Fruit fly (Drosophila melanogaster): ENCODE measurements around the gene Cyt-c-p.

Cyt-c-p gene

DNA sequence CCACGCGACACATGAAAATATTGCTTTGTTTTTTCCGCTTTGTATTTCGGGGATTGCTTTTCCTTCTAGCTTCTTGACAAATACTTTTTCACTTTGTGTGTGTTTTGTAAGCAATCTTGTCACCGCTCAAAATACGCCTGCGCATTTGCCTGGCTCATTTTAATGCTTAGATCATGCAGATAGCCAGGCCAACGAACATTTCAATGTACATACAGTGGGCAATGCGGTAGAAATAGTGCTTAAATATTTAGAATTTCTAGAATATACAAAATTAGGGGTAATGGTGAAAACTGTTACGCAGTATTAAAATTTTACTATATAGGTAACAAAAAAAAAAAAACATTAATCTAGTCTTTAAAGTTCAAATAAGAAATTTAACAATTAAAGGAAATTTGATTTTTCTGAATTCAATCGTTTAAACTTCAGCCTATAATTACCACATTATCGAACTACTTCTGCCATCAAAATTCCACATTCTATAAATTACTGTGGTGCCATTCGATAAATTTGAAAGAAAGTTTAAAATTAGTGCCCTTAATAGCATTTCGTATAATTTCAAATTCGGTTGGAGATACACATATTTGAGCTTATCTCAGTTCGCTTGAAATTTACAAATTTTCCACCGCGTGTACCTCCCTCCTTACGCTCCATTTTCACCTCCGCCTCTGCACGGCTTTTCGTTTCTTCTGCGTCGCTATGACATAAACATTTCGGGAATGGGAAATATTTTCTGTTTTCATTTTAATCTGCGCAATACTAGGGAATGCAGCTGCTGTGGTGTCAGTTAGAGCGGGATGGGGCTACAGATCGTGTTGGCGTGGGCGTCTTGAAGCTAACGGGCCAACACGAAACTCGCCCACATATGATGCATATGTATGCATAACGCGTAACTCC lies 12.6 kb upstream of the Cyt-c-p start:
- TF ChIP-seq fd96Ca (GFP tag; IDR thresholded peaks at IDR 0.05) (no peak), gl (tag; optimal IDR thresholded peaks at IDR 0.05) (no peak), Ets98B (GFP tag; IDR thresholded peaks at IDR 0.05) (no peak), Snoo (tag; optimal IDR thresholded peaks at IDR 0.05) (no peak), CG8301 (tag; optimal IDR thresholded peaks at IDR 0.05) (no peak), CG32121 (GFP tag; IDR thresholded peaks at IDR 0.05) (no peak), CG12605 (GFP tag; IDR thresholded peaks at IDR 0.05) (no peak), EcR (GFP tag; optimal IDR thresholded peaks at IDR 0.05) (no peak), CG13204 (GFP tag; optimal IDR thresholded peaks at IDR 0.05) (no peak), rn (GFP tag; IDR thresholded peaks at IDR 0.05) (no peak)

DNA sequence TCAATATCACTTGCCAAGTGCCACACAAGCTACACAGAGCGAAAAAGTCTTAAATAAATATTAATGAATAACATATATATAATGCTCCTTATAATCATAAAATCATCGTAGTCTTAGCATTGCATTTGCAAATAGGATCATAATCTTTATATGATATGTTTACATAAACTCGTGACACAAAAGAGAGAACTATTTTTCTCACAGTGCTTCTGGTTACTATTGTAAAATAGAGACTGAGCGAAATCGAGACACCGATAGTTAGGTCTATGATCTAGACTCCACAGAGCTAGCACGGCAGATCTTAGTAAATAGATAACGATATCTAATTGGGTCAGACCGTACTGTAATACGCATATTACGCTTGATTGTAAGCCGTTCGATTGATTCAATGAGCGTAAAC lies 10.0 kb upstream of the Cyt-c-p start:
- TF ChIP-seq Pif1B (GFP tag; optimal IDR thresholded peaks at IDR 0.05) (peak; percentile 44), Pif1A (GFP tag; optimal IDR thresholded peaks at IDR 0.05) (peak; percentile 7), CG12605 (GFP tag; IDR thresholded peaks at IDR 0.05) (peak; percentile 88), CG34367 (tag; optimal IDR thresholded peaks at IDR 0.05) (no peak)

DNA sequence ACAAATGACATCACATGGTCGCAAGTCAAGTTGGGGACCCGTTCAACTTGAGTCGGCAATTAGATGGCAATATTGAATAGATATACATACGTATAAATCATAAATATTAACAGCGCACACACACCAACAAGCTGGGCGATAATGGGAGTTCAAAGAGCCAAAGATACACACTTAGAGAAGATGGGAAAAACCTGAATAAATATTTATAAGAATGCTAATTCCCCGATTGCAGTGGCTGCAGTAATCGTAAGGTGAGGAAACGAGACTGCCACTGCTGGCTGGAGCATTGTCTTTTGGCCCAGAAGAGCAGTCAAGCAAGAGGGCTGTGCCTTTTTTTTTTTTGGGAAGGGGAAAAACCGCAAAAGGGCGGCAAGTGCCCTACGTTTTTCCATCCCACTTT lies 9.5 kb upstream of the Cyt-c-p start:
- TF ChIP-seq CG32121 (GFP tag; IDR thresholded peaks at IDR 0.05) (no peak), D1 (tag; optimal IDR thresholded peaks at IDR 0.05) (no peak), fd96Ca (GFP tag; IDR thresholded peaks at IDR 0.05) (no peak), CG34367 (tag; optimal IDR thresholded peaks at IDR 0.05) (no peak), CG10348 (GFP tag; IDR thresholded peaks at IDR 0.05) (no peak), CG4496 (GFP tag; IDR thresholded peaks at IDR 0.05) (no peak), CG12605 (GFP tag; IDR thresholded peaks at IDR 0.05) (no peak), CG14655 (GFP tag; optimal IDR thresholded peaks at IDR 0.05) (no peak)

DNA sequence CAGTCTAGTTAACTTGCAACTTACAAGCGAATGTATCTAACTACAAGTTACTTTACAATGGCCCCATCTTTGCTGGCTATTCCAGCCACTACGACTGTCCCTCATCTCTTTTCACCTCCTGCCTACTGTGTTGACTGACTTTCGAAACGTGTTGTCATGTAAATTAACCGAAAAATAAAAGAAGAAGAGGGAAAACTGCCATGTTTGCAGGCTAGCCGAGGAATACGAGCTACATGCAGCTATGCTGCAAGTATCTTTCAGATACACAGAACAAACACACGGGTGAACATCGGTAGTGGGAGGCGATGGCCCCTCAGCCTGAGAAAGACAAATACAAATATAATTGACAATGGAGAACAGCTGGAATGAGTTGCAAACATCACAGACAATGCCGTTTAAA lies 9.1 kb upstream of the Cyt-c-p start:
- TF ChIP-seq Pif1B (GFP tag; optimal IDR thresholded peaks at IDR 0.05) = no peak
- TF ChIP-seq fd96Ca (GFP tag; IDR thresholded peaks at IDR 0.05) = no peak
- no peak for TF ChIP-seq CG10348 (GFP tag; IDR thresholded peaks at IDR 0.05)
- no peak for TF ChIP-seq Pif1A (GFP tag; optimal IDR thresholded peaks at IDR 0.05)
- TF ChIP-seq gl (tag; optimal IDR thresholded peaks at IDR 0.05) = no peak
- no peak for TF ChIP-seq CG17806 (tag; optimal IDR thresholded peaks at IDR 0.05)
- no peak for TF ChIP-seq rn (GFP tag; IDR thresholded peaks at IDR 0.05)

DNA sequence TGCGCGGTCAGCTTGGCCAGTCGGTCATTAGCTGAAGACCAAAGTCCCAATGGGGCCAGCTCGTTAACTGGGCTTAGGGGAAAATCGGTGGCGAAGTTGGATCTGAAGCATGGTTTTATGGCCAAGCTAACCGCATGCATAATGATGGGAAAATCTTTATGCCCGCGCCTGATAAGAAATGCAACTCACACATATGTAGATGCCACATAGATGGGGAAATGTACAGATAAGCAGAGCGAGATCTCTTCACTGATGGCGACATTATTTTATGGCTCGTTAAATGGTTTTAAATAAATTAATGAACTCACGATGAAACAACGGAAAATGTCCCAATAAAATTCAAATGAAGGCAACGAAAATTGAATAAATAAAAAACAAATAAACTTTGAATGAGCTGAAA lies 7.8 kb upstream of the Cyt-c-p start:
- TF ChIP-seq gl (tag; optimal IDR thresholded peaks at IDR 0.05) (no peak), Pif1A (GFP tag; optimal IDR thresholded peaks at IDR 0.05) (no peak), CG9948 (tag; optimal IDR thresholded peaks at IDR 0.05) (no peak), CG34367 (tag; optimal IDR thresholded peaks at IDR 0.05) (no peak), CG15710 (tag; optimal IDR thresholded peaks at IDR 0.05) (no peak), Pif1B (GFP tag; optimal IDR thresholded peaks at IDR 0.05) (no peak), CG4496 (GFP tag; IDR thresholded peaks at IDR 0.05) (no peak), CG12605 (GFP tag; IDR thresholded peaks at IDR 0.05) (no peak)

DNA sequence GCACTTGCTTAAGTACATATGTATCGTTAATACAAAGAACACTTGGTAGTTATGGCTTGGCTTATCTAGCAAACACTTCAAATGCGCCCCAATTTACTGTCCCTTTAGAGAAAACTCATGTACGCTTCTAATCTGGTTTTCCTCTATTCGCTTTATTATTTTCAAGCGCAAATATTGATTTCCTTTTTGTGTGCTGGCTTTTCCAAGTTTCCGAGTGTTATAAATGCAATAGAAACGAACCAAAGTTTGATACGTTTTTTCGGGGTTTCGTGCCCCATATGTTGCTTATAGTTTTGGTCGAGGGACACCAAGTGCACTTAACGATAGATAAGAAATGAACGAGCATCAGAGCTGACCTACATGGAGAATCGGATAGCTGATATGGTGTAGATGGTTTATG lies 5.8 kb upstream of the Cyt-c-p start:
- TF ChIP-seq CG8159 (tag; optimal IDR thresholded peaks at IDR 0.05) (no peak), Snoo (tag; optimal IDR thresholded peaks at IDR 0.05) (no peak), CG17806 (tag; optimal IDR thresholded peaks at IDR 0.05) (no peak), CG12605 (GFP tag; IDR thresholded peaks at IDR 0.05) (no peak), CG32121 (GFP tag; IDR thresholded peaks at IDR 0.05) (no peak), CG8301 (tag; optimal IDR thresholded peaks at IDR 0.05) (no peak), rn (GFP tag; IDR thresholded peaks at IDR 0.05) (no peak), CG14655 (GFP tag; optimal IDR thresholded peaks at IDR 0.05) (no peak), Pif1B (GFP tag; optimal IDR thresholded peaks at IDR 0.05) (no peak), D1 (tag; optimal IDR thresholded peaks at IDR 0.05) (no peak), EcR (GFP tag; optimal IDR thresholded peaks at IDR 0.05) (no peak), fd96Ca (GFP tag; IDR thresholded peaks at IDR 0.05) (no peak)

DNA sequence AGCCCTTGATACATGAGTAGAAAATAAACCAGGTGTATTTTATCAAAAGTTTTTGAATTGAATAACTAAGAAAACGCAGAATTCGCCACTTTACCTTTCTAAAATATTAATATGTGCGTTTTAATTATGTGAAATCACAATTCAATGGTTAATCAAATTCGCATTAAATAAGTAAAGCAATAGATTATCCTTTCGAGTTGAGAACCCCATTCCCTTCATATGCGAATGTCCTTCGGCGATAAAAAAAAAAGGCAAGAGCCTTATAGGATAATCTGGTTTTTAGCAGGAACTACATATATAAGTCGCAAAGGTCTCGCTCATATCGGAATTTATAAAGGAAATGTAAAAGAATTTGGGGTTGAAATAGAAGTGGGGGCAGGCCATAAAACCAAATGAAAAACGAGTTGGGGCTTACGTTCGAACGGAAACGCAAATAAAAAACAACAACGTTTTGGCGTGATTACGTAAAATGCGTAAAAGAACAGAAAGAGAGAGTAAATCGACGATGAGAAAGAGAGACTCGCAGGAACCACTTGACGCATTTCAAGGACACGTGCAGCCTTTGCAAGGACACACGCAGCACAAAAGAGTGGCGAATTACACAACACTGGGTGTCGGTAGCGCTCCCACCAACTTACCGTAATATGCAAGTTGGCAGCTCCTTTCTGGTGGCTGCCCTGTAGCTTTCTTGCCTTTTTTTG lies 4.4 kb upstream of the Cyt-c-p start:
- no peak for TF ChIP-seq CG8159 (tag; optimal IDR thresholded peaks at IDR 0.05)
- TF ChIP-seq Pif1B (GFP tag; optimal IDR thresholded peaks at IDR 0.05) = no peak
- TF ChIP-seq gl (tag; optimal IDR thresholded peaks at IDR 0.05) = no peak
- TF ChIP-seq CG14655 (GFP tag; optimal IDR thresholded peaks at IDR 0.05) = no peak
- no peak for TF ChIP-seq CG8301 (tag; optimal IDR thresholded peaks at IDR 0.05)
- no peak for TF ChIP-seq CG4496 (GFP tag; IDR thresholded peaks at IDR 0.05)
- TF ChIP-seq fd96Ca (GFP tag; IDR thresholded peaks at IDR 0.05) = no peak
- no peak for TF ChIP-seq CG17806 (tag; optimal IDR thresholded peaks at IDR 0.05)
- TF ChIP-seq CG13204 (GFP tag; optimal IDR thresholded peaks at IDR 0.05) = no peak
- TF ChIP-seq EcR (GFP tag; optimal IDR thresholded peaks at IDR 0.05) = no peak
- no peak for TF ChIP-seq Snoo (tag; optimal IDR thresholded peaks at IDR 0.05)
- no peak for TF ChIP-seq CG9948 (tag; optimal IDR thresholded peaks at IDR 0.05)
- TF ChIP-seq Pif1A (GFP tag; optimal IDR thresholded peaks at IDR 0.05) = no peak
- no peak for TF ChIP-seq CG32121 (GFP tag; IDR thresholded peaks at IDR 0.05)
- TF ChIP-seq D1 (tag; optimal IDR thresholded peaks at IDR 0.05) = no peak
- TF ChIP-seq CG15710 (tag; optimal IDR thresholded peaks at IDR 0.05) = no peak
- no peak for TF ChIP-seq rn (GFP tag; IDR thresholded peaks at IDR 0.05)
- TF ChIP-seq CG12605 (GFP tag; IDR thresholded peaks at IDR 0.05) = no peak
- no peak for TF ChIP-seq CG10348 (GFP tag; IDR thresholded peaks at IDR 0.05)
